Worm (Caenorhabditis elegans) whole organism, L4/young adult: ENCODE measurements around the gene cic-1.

Experiments used
- W03F9.2 ChIP-seq: fragments of 150-350 bp; optimal IDR thresholded peaks from 2 replicates; lab custom pipeline; 2014; ENCODE audit warnings: missing biosample characterization, missing genetic modification characterization
- dao-5 ChIP-seq: sonication (generic microtip); optimal IDR thresholded peaks from 2 replicates; lab custom pipeline; 2016; ENCODE audit warnings: missing genotype, missing genetic modification characterization, moderate library complexity, missing compliant biosample characterization
- him-1 ChIP-seq: sonication (generic microtip); optimal IDR thresholded peaks from 2 replicates; lab custom pipeline; 2016; ENCODE audit warnings: missing genotype, missing genetic modification reagents, missing genetic modification characterization, missing compliant biosample characterization

- no peak for TF ChIP-seq dao-5 (tag; lab: Kevin White, UChicago)
- TF ChIP-seq him-1 = no peak
- TF ChIP-seq W03F9.2 (tag; lab: Kevin White, UChicago) = no peak
These were observed 9.3 kb downstream of the cic-1 start for ce11 chrIII:2391704-2392103.
